Worm (Caenorhabditis elegans) whole organism, young adult: ENCODE measurements around the gene K07E1.1.

Experiments used
- F57A8.1 ChIP-seq: fragments of 200-800 bp; sonication (Bioruptor generic); optimal IDR thresholded peaks from 2 replicates; lab custom pipeline; 2018; ENCODE audit warnings: mild to moderate bottlenecking, missing genetic modification characterization, moderate library complexity, missing compliant biosample characterization
- K11D2.4 ChIP-seq: fragments of 200-800 bp; sonication (Bioruptor generic); IDR thresholded peaks from 2 replicates; pipeline ENCODE4 v1.3.6; 2022; ENCODE audit warnings: missing genetic modification reagents, missing genetic modification characterization, missing compliant biosample characterization
- K12H6.12 ChIP-seq: fragments of 200-800 bp; sonication (Bioruptor generic); optimal IDR thresholded peaks from 2 replicates; lab custom pipeline; 2018; ENCODE audit warnings: mild to moderate bottlenecking, missing genetic modification characterization, missing compliant biosample characterization
- T26A5.8 ChIP-seq: sonication (generic microtip); optimal IDR thresholded peaks from 2 replicates; lab custom pipeline; 2016; ENCODE audit warnings: missing genetic modification characterization, missing compliant biosample characterization
- Y95B8A.8 ChIP-seq: fragments of 200-800 bp; sonication (Bioruptor generic); IDR thresholded peaks from 2 replicates; pipeline ENCODE4 v1.3.6; 2022; ENCODE audit warnings: missing genetic modification reagents, missing genetic modification characterization, missing compliant biosample characterization
- ZK185.1 ChIP-seq: sonication (generic microtip); optimal IDR thresholded peaks from 2 replicates; lab custom pipeline; 2016; ENCODE audit warnings: mild to moderate bottlenecking, missing genetic modification characterization, missing compliant biosample characterization; ENCODE audit not compliant: poor library complexity, severe bottlenecking
- attf-5 ChIP-seq: fragments of 200-800 bp; sonication (Bioruptor generic); optimal IDR thresholded peaks from 2 replicates; lab custom pipeline; 2018; ENCODE audit warnings: mild to moderate bottlenecking, missing genetic modification characterization, missing compliant biosample characterization
- ceh-79 ChIP-seq: sonication (generic microtip); optimal IDR thresholded peaks from 2 replicates; lab custom pipeline; 2017; ENCODE audit warnings: mild to moderate bottlenecking, missing genetic modification characterization, missing compliant biosample characterization
- ceh-91 ChIP-seq: fragments of 200-800 bp; sonication (Bioruptor generic); IDR thresholded peaks from 2 replicates; pipeline ENCODE4 v1.3.6; 2022; ENCODE audit warnings: missing genetic modification reagents, missing genetic modification characterization, missing compliant biosample characterization
- dpl-1 ChIP-seq: fragments of 150-350 bp; optimal IDR thresholded peaks from 2 replicates; lab custom pipeline; 2014; ENCODE audit warnings: missing biosample characterization, missing genetic modification reagents, missing genetic modification characterization
- efl-1 ChIP-seq: fragments of 150-350 bp; optimal IDR thresholded peaks from 2 replicates; lab custom pipeline; 2014; ENCODE audit warnings: missing biosample characterization, missing genetic modification reagents, missing genetic modification characterization
- hmg-1.2 ChIP-seq: fragments of 200-800 bp; sonication (Bioruptor generic); IDR thresholded peaks from 2 replicates; pipeline ENCODE4 v1.3.6; 2022; ENCODE audit warnings: missing genetic modification reagents, missing genetic modification characterization, missing compliant biosample characterization
- let-607 ChIP-seq, 2 experiments: fragments of 200-800 bp in 1 of 2; sonication (Bioruptor generic) in 1 of 2; sonication (generic microtip) in 1 of 2; optimal IDR thresholded peaks; 2 replicates each; lab custom pipeline; 2016 to 2018; ENCODE audit warnings: mild to moderate bottlenecking in 2 of 2, missing compliant biosample characterization in 2 of 2, missing genetic modification characterization in 2 of 2, moderate library complexity in 2 of 2, missing genotype in 1 of 2
- lin-35 ChIP-seq, 3 experiments: fragments of 150-350 bp in 2 of 3; sonication (generic microtip) in 1 of 3; optimal IDR thresholded peaks; 2 replicates each; lab custom pipeline; 2014 to 2018; ENCODE audit warnings: missing biosample characterization in 3 of 3, missing genetic modification characterization in 3 of 3, missing genetic modification reagents in 3 of 3
- lin-40 ChIP-seq: sonication (generic microtip); optimal IDR thresholded peaks from 2 replicates; lab custom pipeline; 2016; ENCODE audit warnings: missing genetic modification characterization, mild to moderate bottlenecking, missing compliant biosample characterization, missing genotype, missing genetic modification reagents
- lin-54 ChIP-seq: fragments of 200-800 bp; sonication (Bioruptor generic); optimal IDR thresholded peaks from 2 replicates; lab custom pipeline; 2018; ENCODE audit warnings: mild to moderate bottlenecking, missing genetic modification characterization, missing compliant biosample characterization
- lsl-1 ChIP-seq: fragments of 200-800 bp; sonication (Bioruptor generic); optimal IDR thresholded peaks from 2 replicates; lab custom pipeline; 2018; ENCODE audit warnings: mild to moderate bottlenecking, missing genetic modification characterization, moderate library complexity, missing compliant biosample characterization
- lsy-27 ChIP-seq: sonication (generic microtip); optimal IDR thresholded peaks from 2 replicates; lab custom pipeline; 2017; ENCODE audit warnings: missing genetic modification characterization, mild to moderate bottlenecking, missing compliant biosample characterization, antibody characterized with exemption, missing genotype, borderline replicate concordance; ENCODE audit not compliant: insufficient read depth
- madf-10 ChIP-seq: sonication (generic microtip); optimal IDR thresholded peaks from 2 replicates; lab custom pipeline; 2016; ENCODE audit warnings: mild to moderate bottlenecking, missing genetic modification characterization, missing compliant biosample characterization
- madf-6 ChIP-seq: fragments of 200-800 bp; sonication (Bioruptor generic); IDR thresholded peaks from 2 replicates; pipeline ENCODE4 v1.3.6; 2022; ENCODE audit warnings: missing genetic modification reagents, missing genetic modification characterization, missing compliant biosample characterization
- madf-8 ChIP-seq: fragments of 200-800 bp; sonication (Bioruptor generic); conservative IDR thresholded peaks from 2 replicates; pipeline ENCODE4 v1.3.6; 2022; ENCODE audit warnings: missing genetic modification reagents, missing genetic modification characterization, missing compliant biosample characterization
- mel-28 ChIP-seq: sonication (generic microtip); optimal IDR thresholded peaks from 2 replicates; lab custom pipeline; 2016; ENCODE audit warnings: borderline replicate concordance, mild to moderate bottlenecking, missing genetic modification characterization, missing compliant biosample characterization
- nfyb-1 ChIP-seq: fragments of 200-800 bp; sonication (Bioruptor generic); IDR thresholded peaks from 2 replicates; pipeline ENCODE4 v1.3.6; 2022; ENCODE audit warnings: missing genetic modification reagents, missing genetic modification characterization, missing compliant biosample characterization
- pbrm-1 ChIP-seq: fragments of 200-800 bp; sonication (Bioruptor generic); IDR thresholded peaks from 2 replicates; pipeline ENCODE4 v1.3.6; 2022; ENCODE audit warnings: missing genetic modification reagents, missing genetic modification characterization, missing compliant biosample characterization
- repo-1 ChIP-seq: sonication (generic microtip); optimal IDR thresholded peaks from 2 replicates; lab custom pipeline; 2017; ENCODE audit warnings: mild to moderate bottlenecking, missing genetic modification characterization, missing compliant biosample characterization
- snpc-1.3 ChIP-seq: sonication (generic microtip); optimal IDR thresholded peaks from 2 replicates; lab custom pipeline; 2017; ENCODE audit warnings: missing genetic modification characterization, mild to moderate bottlenecking, missing compliant biosample characterization, antibody characterized with exemption, moderate library complexity, missing genotype, missing genetic modification reagents; ENCODE audit not compliant: insufficient read depth
- somi-1 ChIP-seq: fragments of 200-800 bp; sonication (Bioruptor generic); optimal IDR thresholded peaks from 2 replicates; lab custom pipeline; 2018; ENCODE audit warnings: mild to moderate bottlenecking, missing genetic modification characterization, missing compliant biosample characterization
- sptf-2 ChIP-seq: fragments of 200-800 bp; sonication (Bioruptor generic); optimal IDR thresholded peaks from 2 replicates; lab custom pipeline; 2018; ENCODE audit warnings: mild to moderate bottlenecking, missing genetic modification characterization, missing compliant biosample characterization
- tlf-1 ChIP-seq: fragments of 200-800 bp; sonication (Bioruptor generic); optimal IDR thresholded peaks from 2 replicates; lab custom pipeline; 2018; ENCODE audit warnings: mild to moderate bottlenecking, missing genetic modification characterization, missing compliant biosample characterization
- xnd-1 ChIP-seq: sonication (generic microtip); optimal IDR thresholded peaks from 2 replicates; lab custom pipeline; 2016; ENCODE audit warnings: missing genotype, missing genetic modification reagents, missing genetic modification characterization, missing compliant biosample characterization
- zfh-2 ChIP-seq: fragments of 200-800 bp; sonication (Bioruptor generic); conservative IDR thresholded peaks from 2 replicates; pipeline ENCODE4 v1.3.6; 2022; ENCODE audit warnings: missing genetic modification reagents, missing genetic modification characterization, missing compliant biosample characterization
- ztf-18 ChIP-seq: sonication (generic microtip); optimal IDR thresholded peaks from 2 replicates; lab custom pipeline; 2016; ENCODE audit warnings: missing genotype, mild to moderate bottlenecking, missing genetic modification characterization, missing compliant biosample characterization
- ztf-3 ChIP-seq: fragments of 200-800 bp; sonication (Bioruptor generic); optimal IDR thresholded peaks from 2 replicates; lab custom pipeline; 2018; ENCODE audit warnings: mild to moderate bottlenecking, missing genetic modification characterization, missing compliant biosample characterization

Gene K07E1.1

ce11 chrII:4519976-4520594 lies 30.8 kb upstream of the K07E1.1 start:
- TF ChIP-seq T26A5.8 (no peak), zfh-2 (GFP tag; lab: Robert Waterston, UW) (0 out of 2 replicates have a peak, but pooled peaks have one; percentile 4)
- TF ChIP-seq, all 124 proteins: peak for 1

ce11 chrII:4523122-4523672 lies 27.7 kb upstream of the K07E1.1 start, which contains the start of the genes B0304.4 and B0304.2:
TSS of gene B0304.4 (minus strand) at chrII:4523222.
TSS of gene B0304.2 (plus strand) at chrII:4523622.
- peak; percentile 86 for TF ChIP-seq lsl-1 (GFP tag; lab: Kevin White, UChicago)
- no peak for TF ChIP-seq somi-1 (GFP tag; lab: Kevin White, UChicago)

ce11 chrII:4525185-4525584 lies 25.7 kb upstream of the K07E1.1 start:
- TF ChIP-seq madf-6: peak; percentile 81
- peak; percentile 59 for TF ChIP-seq efl-1
- TF ChIP-seq sptf-2 (GFP tag; lab: Kevin White, UChicago): no peak
- TF ChIP-seq dpl-1 (GFP tag; lab: Kevin White, UChicago): no peak
- TF ChIP-seq tlf-1 (GFP tag; lab: Kevin White, UChicago): no peak
- peak; percentile 62 for TF ChIP-seq madf-8 (GFP tag; lab: Robert Waterston, UW)
- TF ChIP-seq mel-28: no peak
- TF ChIP-seq F57A8.1 (GFP tag; lab: Kevin White, UChicago): no peak
- no peak for TF ChIP-seq madf-10 (tag; lab: Kevin White, UChicago)
- no peak for TF ChIP-seq pbrm-1
- TF ChIP-seq lin-54: no peak
- no peak for TF ChIP-seq ztf-18
- peak; percentile 41 for TF ChIP-seq xnd-1 (tag; lab: Kevin White, UChicago)
- no peak for TF ChIP-seq let-607 (tag; optimal IDR thresholded peaks at IDR 0.05; lab: Kevin White, UChicago)
- no peak for TF ChIP-seq attf-5 (GFP tag; lab: Kevin White, UChicago)
- 0 out of 2 replicates have a peak, but pooled peaks have one; percentile 11 for TF ChIP-seq ceh-91
- no peak for TF ChIP-seq ZK185.1 (tag; lab: Kevin White, UChicago)
- no peak for TF ChIP-seq snpc-1.3 (tag; lab: Kevin White, UChicago)
- TF ChIP-seq hmg-1.2 (GFP tag; lab: Robert Waterston, UW): no peak
- no peak for TF ChIP-seq lin-40 (tag; lab: Kevin White, UChicago)
- TF ChIP-seq lin-35 (GFP tag; optimal IDR thresholded peaks at IDR 0.05; lab: Kevin White, UChicago): no peak
- TF ChIP-seq ceh-79 (tag; lab: Kevin White, UChicago): no peak
- TF ChIP-seq Y95B8A.8: no peak
- TF ChIP-seq, all 124 proteins: peak for 5

ce11 chrII:4527800-4528199 lies 23.1 kb upstream of the K07E1.1 start, which contains the start of gene sra-35:
TSS of gene sra-35 (minus strand) at chrII:4527900.
- no peak for TF ChIP-seq K12H6.12
- TF ChIP-seq repo-1: no peak
- no peak for TF ChIP-seq lsy-27
- TF ChIP-seq K11D2.4 (GFP tag; lab: Robert Waterston, UW): no peak
- no peak for TF ChIP-seq ztf-3
- TF ChIP-seq zfh-2 (GFP tag; lab: Robert Waterston, UW): no peak
- no peak for TF ChIP-seq nfyb-1 (GFP tag; lab: Robert Waterston, UW)
